Fruit fly (Drosophila melanogaster): Measurements from ENCODE around the gene CG32986.

The CG32986 gene

DNA sequence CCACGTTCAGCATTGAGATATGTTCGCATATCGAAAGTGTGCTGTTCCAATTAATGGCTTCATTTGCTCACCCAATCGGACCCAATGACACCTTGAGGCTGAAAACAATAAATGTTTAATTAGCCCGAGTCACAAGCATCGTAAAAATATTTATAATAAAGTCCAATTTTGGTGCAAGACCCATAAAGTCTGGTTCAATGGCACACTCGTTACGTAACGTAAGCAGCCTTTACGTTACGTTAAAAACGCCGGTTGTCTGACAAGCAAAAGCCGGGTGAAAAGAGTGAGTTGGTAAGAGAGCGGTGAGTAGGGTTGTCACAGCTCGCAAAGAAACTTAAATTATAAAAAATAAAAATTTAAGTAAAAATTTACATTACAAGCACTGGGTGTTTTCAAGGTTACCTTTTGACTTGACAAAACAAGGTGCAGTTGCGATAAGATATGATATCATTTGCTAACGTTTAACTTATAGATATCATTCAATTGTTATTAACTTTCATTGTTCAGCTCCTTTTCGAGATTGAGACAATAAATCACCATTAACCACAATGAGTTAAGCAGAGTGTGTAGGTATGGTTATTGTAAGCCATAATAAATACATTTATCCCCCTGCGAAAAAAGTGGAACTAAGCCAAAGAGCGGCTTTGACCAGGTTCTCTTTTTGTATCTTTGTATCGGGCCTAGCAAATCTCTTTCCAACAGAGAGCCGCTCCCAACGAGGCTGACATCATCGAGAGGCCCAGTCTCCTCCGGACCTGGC, 35.6 kb downstream of the CG32986 start (continued):
- TF ChIP-seq CG1602 (GFP tag; optimal IDR thresholded peaks at IDR 0.05): no peak
- no peak for TF ChIP-seq Spps (tag; optimal IDR thresholded peaks at IDR 0.05)
- TF ChIP-seq Doc3 (GFP tag; IDR thresholded peaks at IDR 0.05; ENCODE audit: partially characterized antibody): no peak
- no peak for TF ChIP-seq prd (optimal IDR thresholded peaks at IDR 0.05)
- TF ChIP-seq prd (GFP tag; IDR thresholded peaks at IDR 0.05): peak; percentile 41; the same call in 2 of the 3 replicates
- no peak for TF ChIP-seq gro (GFP tag; optimal IDR thresholded peaks at IDR 0.05)
- TF ChIP-seq sr (GFP tag; IDR thresholded peaks at IDR 0.05): no peak
- TF ChIP-seq tio (GFP tag; optimal IDR thresholded peaks at IDR 0.05): peak; percentile 34
- TF ChIP-seq CG15514 (GFP tag; optimal IDR thresholded peaks at IDR 0.05): peak; percentile 16
- peak; percentile 6 for TF ChIP-seq vvl (GFP tag; IDR thresholded peaks at IDR 0.05)
- TF ChIP-seq Eip74EF (GFP tag; optimal IDR thresholded peaks at IDR 0.05): peak in 1 of 2 experiments; percentile 30
- TF ChIP-seq az2 (GFP tag; optimal IDR thresholded peaks at IDR 0.05): peak; percentile 36
- peak; percentile 34 for TF ChIP-seq esg (GFP tag; conservative IDR thresholded peaks at IDR 0.05)
- no peak for TF ChIP-seq CG12236 (GFP tag; optimal IDR thresholded peaks at IDR 0.05)
- peak; percentile 37; the same call in 1 of the 2 replicates for TF ChIP-seq Xrp1 (GFP tag; IDR thresholded peaks at IDR 0.05)
- TF ChIP-seq eyg (GFP tag; optimal IDR thresholded peaks at IDR 0.05): no peak
- TF ChIP-seq NK7.1 (GFP tag; optimal IDR thresholded peaks at IDR 0.05): no peak
- no peak for TF ChIP-seq psq (GFP tag; optimal IDR thresholded peaks at IDR 0.05)
- TF ChIP-seq Xbp1 (GFP tag; optimal IDR thresholded peaks at IDR 0.05): peak; percentile 25
- peak; percentile 50 for TF ChIP-seq HLH3B (GFP tag; IDR thresholded peaks at IDR 0.05)
- TF ChIP-seq CG11560 (tag; IDR thresholded peaks at IDR 0.05): no peak
- TF ChIP-seq CG12219 (GFP tag; optimal IDR thresholded peaks at IDR 0.05): peak; percentile 39
- 0 out of 2 replicates have a peak, but pooled peaks have one; percentile 19 for TF ChIP-seq Awh (GFP tag; IDR thresholded peaks at IDR 0.05)
- peak; percentile 43 for TF ChIP-seq CG1233 (GFP tag; optimal IDR thresholded peaks at IDR 0.05)
- TF ChIP-seq dati (GFP tag; IDR thresholded peaks at IDR 0.05): no peak
- TF ChIP-seq Dip3 (GFP tag; optimal IDR thresholded peaks at IDR 0.05): peak; percentile 11
- peak; percentile 69 for TF ChIP-seq Meics (GFP tag; optimal IDR thresholded peaks at IDR 0.05)
- no peak for TF ChIP-seq kni (GFP tag; optimal IDR thresholded peaks at IDR 0.05)
- TF ChIP-seq Scr (GFP tag; IDR thresholded peaks at IDR 0.05; ENCODE audit: partially characterized antibody): no peak
- no peak for TF ChIP-seq CHES-1-like (GFP tag; optimal IDR thresholded peaks at IDR 0.05)
- TF ChIP-seq CkIIα-i1 (GFP tag; IDR thresholded peaks at IDR 0.05): no peak
- no peak for TF ChIP-seq en (GFP tag; optimal IDR thresholded peaks at IDR 0.05)
- TF ChIP-seq abd-A (tag; optimal IDR thresholded peaks at IDR 0.05): no peak
- peak; percentile 28 for TF ChIP-seq nerfin-1 (tag; optimal IDR thresholded peaks at IDR 0.05)
- TF ChIP-seq D19A (tag; optimal IDR thresholded peaks at IDR 0.05): peak; percentile 54
- TF ChIP-seq Trl (optimal IDR thresholded peaks at IDR 0.05): peak; percentile 68 to 72
- no peak for TF ChIP-seq Trl (GFP tag; optimal IDR thresholded peaks at IDR 0.05)
- no peak for TF ChIP-seq org-1 (GFP tag; optimal IDR thresholded peaks at IDR 0.05)
- no peak for TF ChIP-seq jing (GFP tag; optimal IDR thresholded peaks at IDR 0.05)
- no peak for TF ChIP-seq hth (optimal IDR thresholded peaks at IDR 0.05)
- no peak for TF ChIP-seq E2f1 (GFP tag; IDR thresholded peaks at IDR 0.05)
- peak; percentile 56; the same call in 1 of the 2 replicates for TF ChIP-seq CG9932 (GFP tag; IDR thresholded peaks at IDR 0.05)
- TF ChIP-seq CG12299 (tag; optimal IDR thresholded peaks at IDR 0.05): no peak
- no peak for TF ChIP-seq Jarid2 (GFP tag; optimal IDR thresholded peaks at IDR 0.05)
- peak; percentile 78 for TF ChIP-seq gem (tag; optimal IDR thresholded peaks at IDR 0.05)
- TF ChIP-seq Hsf (GFP tag; optimal IDR thresholded peaks at IDR 0.05): peak; percentile 10
- TF ChIP-seq CG7928 (GFP tag; optimal IDR thresholded peaks at IDR 0.05): peak; percentile 0
- no peak for TF ChIP-seq CG10462 (GFP tag; optimal IDR thresholded peaks at IDR 0.05)
- no peak for TF ChIP-seq usp (GFP tag; optimal IDR thresholded peaks at IDR 0.05)
- peak; percentile 36; the same call in 1 of the 2 replicates for TF ChIP-seq Ada2b (GFP tag; IDR thresholded peaks at IDR 0.05)
- peak; percentile 27 for TF ChIP-seq CG15011 (GFP tag; optimal IDR thresholded peaks at IDR 0.05)

Data from whole organism, embryonic.